Worm (Caenorhabditis elegans) whole organism, L1 larva: ENCODE measurements around the gene nep-12.
A peak's percentile ranks its signal among the peaks of the same experiment; 100 is the strongest.

Experiments
- C04F5.9 ChIP-seq: sonication (generic microtip); optimal IDR thresholded peaks from 2 replicates; lab custom pipeline; 2016; ENCODE audit warnings: missing genetic modification characterization, missing compliant biosample characterization
- C16A3.4 ChIP-seq: fragments of 150-350 bp; optimal IDR thresholded peaks from 2 replicates; lab custom pipeline; 2014; ENCODE audit warnings: missing biosample characterization, missing genetic modification characterization
- C34B4.2 ChIP-seq: sonication (generic microtip); optimal IDR thresholded peaks from 2 replicates; lab custom pipeline; 2017; ENCODE audit warnings: mild to moderate bottlenecking, missing genetic modification characterization, missing compliant biosample characterization
- F16B12.6 ChIP-seq: fragments of 150-350 bp; optimal IDR thresholded peaks from 2 replicates; lab custom pipeline; 2014; ENCODE audit warnings: missing biosample characterization, missing genetic modification characterization
- Y116A8C.19 ChIP-seq: sonication (generic microtip); optimal IDR thresholded peaks from 2 replicates; lab custom pipeline; 2016; ENCODE audit warnings: missing compliant biosample characterization, missing genetic modification characterization, borderline replicate concordance
- alr-1 ChIP-seq: fragments of 200-800 bp; sonication (Bioruptor generic); optimal IDR thresholded peaks from 2 replicates; lab custom pipeline; 2018; ENCODE audit warnings: borderline replicate concordance, mild to moderate bottlenecking, missing genetic modification characterization, missing compliant biosample characterization
- ama-1 ChIP-seq: fragments of 150-350 bp; optimal IDR thresholded peaks from 2 replicates; lab custom pipeline; 2014
- ceh-63 ChIP-seq: fragments of 200-800 bp; sonication (Bioruptor generic); optimal IDR thresholded peaks from 2 replicates; lab custom pipeline; 2018; ENCODE audit warnings: mild to moderate bottlenecking, missing genetic modification characterization, missing compliant biosample characterization
- ceh-8 ChIP-seq: fragments of 200-800 bp; sonication (Bioruptor generic); optimal IDR thresholded peaks from 2 replicates; lab custom pipeline; 2018; ENCODE audit warnings: mild to moderate bottlenecking, missing genetic modification characterization, moderate library complexity, missing compliant biosample characterization
- ceh-90 ChIP-seq: sonication (generic microtip); optimal IDR thresholded peaks from 2 replicates; lab custom pipeline; 2016; ENCODE audit warnings: missing genetic modification characterization, missing compliant biosample characterization
- ces-1 ChIP-seq: fragments of 150-350 bp; optimal IDR thresholded peaks from 2 replicates; lab custom pipeline; 2014; ENCODE audit warnings: missing biosample characterization, missing genetic modification reagents, missing genetic modification characterization
- dsc-1 ChIP-seq: sonication (generic microtip); optimal IDR thresholded peaks from 2 replicates; lab custom pipeline; 2016; ENCODE audit warnings: mild to moderate bottlenecking, missing genetic modification characterization, missing compliant biosample characterization
- efl-1 ChIP-seq, 4 experiments: fragments of 150-350 bp; optimal IDR thresholded peaks in 3 of 4; peaks in 1 of 4; 1 replicate in 1 of 4; 2 replicates in 3 of 4; lab custom pipeline; 2014; ENCODE audit warnings: missing biosample characterization in 2 of 4, missing genetic modification characterization in 2 of 4, missing genetic modification reagents in 2 of 4
- egl-13 ChIP-seq: sonication (generic microtip); optimal IDR thresholded peaks from 2 replicates; lab custom pipeline; 2016; ENCODE audit warnings: missing genotype, missing genetic modification reagents, missing genetic modification characterization, missing compliant biosample characterization
- egl-27 ChIP-seq, 2 experiments: fragments of 150-350 bp in 1 of 2; sonication (generic microtip); optimal IDR thresholded peaks; 3 replicates each; lab custom pipeline; 2017 to 2018; ENCODE audit warnings: missing biosample characterization in 2 of 2, missing genetic modification characterization in 2 of 2, missing genetic modification reagents in 2 of 2
- elt-3 ChIP-seq, 6 experiments: fragments of 150-350 bp in 1 of 6; sonication (generic microtip); optimal IDR thresholded peaks; 2 replicates each; lab custom pipeline; 2017 to 2018; ENCODE audit warnings: missing biosample characterization in 6 of 6, missing genetic modification characterization in 6 of 6, inconsistent platforms in 1 of 6
- ets-5 ChIP-seq: fragments of 200-800 bp; sonication (Bioruptor generic); IDR thresholded peaks from 2 replicates; pipeline ENCODE4 v1.3.6; 2022; ENCODE audit warnings: missing genetic modification characterization, missing compliant biosample characterization
- fkh-8 ChIP-seq: sonication (generic microtip); optimal IDR thresholded peaks from 2 replicates; lab custom pipeline; 2016; ENCODE audit warnings: mild to moderate bottlenecking, missing genetic modification characterization, missing compliant biosample characterization
- fos-1 ChIP-seq: fragments of 150-350 bp; optimal IDR thresholded peaks from 2 replicates; lab custom pipeline; 2014; ENCODE audit warnings: missing biosample characterization, missing genetic modification characterization
- grh-1 ChIP-seq: fragments of 200-800 bp; sonication (Bioruptor generic); IDR thresholded peaks from 2 replicates; pipeline ENCODE4 v1.3.6; 2022; ENCODE audit warnings: missing genetic modification reagents, missing genetic modification characterization, missing compliant biosample characterization
- hlh-4 ChIP-seq: sonication (generic microtip); optimal IDR thresholded peaks from 2 replicates; lab custom pipeline; 2016; ENCODE audit warnings: mild to moderate bottlenecking, missing genetic modification characterization, missing compliant biosample characterization
- irx-1 ChIP-seq: sonication (generic microtip); optimal IDR thresholded peaks from 2 replicates; lab custom pipeline; 2016; ENCODE audit warnings: missing genetic modification characterization, missing compliant biosample characterization
- lin-14 ChIP-seq: fragments of 200-800 bp; sonication (Bioruptor generic); optimal IDR thresholded peaks from 2 replicates; lab custom pipeline; 2018; ENCODE audit warnings: mild to moderate bottlenecking, missing genetic modification characterization, moderate library complexity, missing compliant biosample characterization
- lin-35 ChIP-seq, 2 experiments: fragments of 150-350 bp; optimal IDR thresholded peaks; 2 replicates each; lab custom pipeline; 2014; ENCODE audit warnings: missing biosample characterization in 2 of 2, missing genetic modification characterization in 2 of 2, missing genetic modification reagents in 2 of 2
- lin-39 ChIP-seq: fragments of 150-350 bp; optimal IDR thresholded peaks from 2 replicates; lab custom pipeline; 2014; ENCODE audit warnings: missing biosample characterization, missing genetic modification reagents, missing genetic modification characterization
- lir-3 ChIP-seq: sonication (generic microtip); optimal IDR thresholded peaks from 2 replicates; lab custom pipeline; 2016; ENCODE audit warnings: mild to moderate bottlenecking, missing genetic modification characterization, moderate library complexity, missing compliant biosample characterization; ENCODE audit not compliant: poor library complexity
- lsy-2 ChIP-seq, 2 experiments: fragments of 150-350 bp; optimal IDR thresholded peaks; 2 replicates each; lab custom pipeline; 2014; ENCODE audit warnings: missing biosample characterization in 2 of 2, missing genetic modification characterization in 2 of 2
- mdl-1 ChIP-seq, 2 experiments: fragments of 150-350 bp; optimal IDR thresholded peaks; 2 replicates each; lab custom pipeline; 2014 to 2017; ENCODE audit warnings: missing biosample characterization in 2 of 2, missing genetic modification characterization in 2 of 2, inconsistent platforms in 1 of 2
- mep-1 ChIP-seq: fragments of 150-350 bp; optimal IDR thresholded peaks from 2 replicates; lab custom pipeline; 2014; ENCODE audit warnings: missing biosample characterization, missing genetic modification characterization
- nhr-12 ChIP-seq: sonication (generic microtip); optimal IDR thresholded peaks from 2 replicates; lab custom pipeline; 2017; ENCODE audit warnings: missing biosample characterization, missing genetic modification characterization
- nhr-19 ChIP-seq: fragments of 200-800 bp; sonication (Bioruptor generic); conservative IDR thresholded peaks from 2 replicates; pipeline ENCODE4 v1.3.6; 2022; ENCODE audit warnings: missing genetic modification characterization, missing compliant biosample characterization
- nhr-20 ChIP-seq: sonication (generic microtip); optimal IDR thresholded peaks from 2 replicates; lab custom pipeline; 2016; ENCODE audit warnings: mild to moderate bottlenecking, missing genetic modification characterization, missing compliant biosample characterization
- nhr-47 ChIP-seq: sonication (generic microtip); optimal IDR thresholded peaks from 2 replicates; lab custom pipeline; 2016; ENCODE audit warnings: mild to moderate bottlenecking, missing genetic modification characterization, moderate library complexity, missing compliant biosample characterization
- nhr-71 ChIP-seq: sonication (generic microtip); optimal IDR thresholded peaks from 2 replicates; lab custom pipeline; 2016; ENCODE audit warnings: mild to moderate bottlenecking, missing genetic modification characterization, moderate library complexity, missing compliant biosample characterization
- nhr-76 ChIP-seq: sonication (generic microtip); optimal IDR thresholded peaks from 2 replicates; lab custom pipeline; 2017; ENCODE audit warnings: missing biosample characterization, missing genetic modification characterization
- nhr-84 ChIP-seq: sonication (generic microtip); optimal IDR thresholded peaks from 2 replicates; lab custom pipeline; 2017; ENCODE audit warnings: missing biosample characterization, missing genetic modification characterization
- nhr-85 ChIP-seq: sonication (generic microtip); peaks from one replicate; lab custom pipeline; 2016; ENCODE audit warnings: missing genetic modification characterization, inconsistent platforms, missing compliant biosample characterization
- pqm-1 ChIP-seq: sonication (generic microtip); optimal IDR thresholded peaks from 3 replicates; lab custom pipeline; 2017; ENCODE audit warnings: missing biosample characterization, missing genetic modification characterization
- rnt-1 ChIP-seq: sonication (generic microtip); optimal IDR thresholded peaks from 2 replicates; lab custom pipeline; 2016; ENCODE audit warnings: mild to moderate bottlenecking, missing genetic modification characterization, moderate library complexity, missing compliant biosample characterization
- snu-23 ChIP-seq: sonication (generic microtip); optimal IDR thresholded peaks from 2 replicates; lab custom pipeline; 2016; ENCODE audit warnings: missing genetic modification characterization, missing compliant biosample characterization
- sox-4 ChIP-seq: sonication (generic microtip); optimal IDR thresholded peaks from 2 replicates; lab custom pipeline; 2016; ENCODE audit warnings: missing genetic modification characterization, missing compliant biosample characterization
- sptf-1 ChIP-seq: fragments of 150-350 bp; optimal IDR thresholded peaks from 2 replicates; lab custom pipeline; 2014; ENCODE audit warnings: missing biosample characterization, missing genetic modification characterization
- tbx-2 ChIP-seq: sonication (generic microtip); optimal IDR thresholded peaks from 2 replicates; lab custom pipeline; 2016; ENCODE audit warnings: missing genetic modification characterization, missing compliant biosample characterization
- tlp-1 ChIP-seq: fragments of 150-350 bp; optimal IDR thresholded peaks from 2 replicates; lab custom pipeline; 2014; ENCODE audit warnings: missing biosample characterization, missing genetic modification characterization
- unc-130 ChIP-seq: fragments of 150-350 bp; optimal IDR thresholded peaks from 2 replicates; lab custom pipeline; 2017; ENCODE audit warnings: missing biosample characterization, missing genetic modification characterization, inconsistent platforms
- unc-30 ChIP-seq: sonication (generic microtip); optimal IDR thresholded peaks from 2 replicates; lab custom pipeline; 2017; ENCODE audit warnings: missing biosample characterization, missing genetic modification characterization
- unc-62 ChIP-seq: fragments of 150-350 bp; optimal IDR thresholded peaks from 2 replicates; lab custom pipeline; 2014; ENCODE audit warnings: missing biosample characterization, missing genetic modification reagents, missing genetic modification characterization
- unc-98 ChIP-seq: fragments of 200-800 bp; sonication (Bioruptor generic); IDR thresholded peaks from 2 replicates; pipeline ENCODE4 v1.3.6; 2022; ENCODE audit warnings: missing genetic modification characterization, missing compliant biosample characterization
- xbp-1 ChIP-seq: sonication (generic microtip); optimal IDR thresholded peaks from 2 replicates; lab custom pipeline; 2016; ENCODE audit warnings: missing genetic modification characterization, missing compliant biosample characterization
- ztf-11 ChIP-seq, 2 experiments: sonication (generic microtip); optimal IDR thresholded peaks; 2 replicates each; lab custom pipeline; 2016 to 2017; ENCODE audit warnings: missing genetic modification characterization in 2 of 2, missing biosample characterization in 1 of 2, missing compliant biosample characterization in 1 of 2
- ztf-4 ChIP-seq: fragments of 150-350 bp; optimal IDR thresholded peaks from 2 replicates; lab custom pipeline; 2014; ENCODE audit warnings: missing biosample characterization, missing genetic modification characterization

Gene nep-12

ce11 chrII:4748374-4748773 is 36.0 kb downstream of the nep-12 start:
- TF ChIP-seq tlp-1 (tag; lab: Kevin White, UChicago): no peak
- peak; percentile 56 for TF ChIP-seq nhr-71 (tag; lab: Kevin White, UChicago)
- TF ChIP-seq egl-27 (tag; optimal IDR thresholded peaks at IDR 0.05; lab: Kevin White, UChicago): no peak
- no peak for TF ChIP-seq ztf-11 (tag; optimal IDR thresholded peaks at IDR 0.05; lab: Kevin White, UChicago)
- TF ChIP-seq xbp-1 (tag; lab: Kevin White, UChicago): no peak
- no peak for TF ChIP-seq F16B12.6 (tag; lab: Kevin White, UChicago)
- no peak for TF ChIP-seq unc-30 (tag; lab: Kevin White, UChicago)
- no peak for TF ChIP-seq egl-13 (tag; lab: Kevin White, UChicago)
- no peak for TF ChIP-seq fos-1 (tag; lab: Kevin White, UChicago)
- no peak for TF ChIP-seq ceh-63 (GFP tag; lab: Kevin White, UChicago)
- TF ChIP-seq fkh-8 (tag; lab: Kevin White, UChicago): no peak
- TF ChIP-seq rnt-1 (tag; lab: Kevin White, UChicago): no peak
- TF ChIP-seq efl-1 (optimal IDR thresholded peaks at IDR 0.05; lab: Kevin White, UChicago): no peak
- peak in 1 of 2 experiments; percentile 93 for TF ChIP-seq efl-1 (GFP tag; optimal IDR thresholded peaks at IDR 0.05 in 1 of 2; lab: Kevin White, UChicago)
- no peak for TF ChIP-seq ama-1
- TF ChIP-seq lin-14: peak; percentile 5
- no peak for TF ChIP-seq lsy-2 (tag; optimal IDR thresholded peaks at IDR 0.05; lab: Kevin White, UChicago)
- peak in 1 of 2 experiments; percentile 14 for TF ChIP-seq lin-35 (GFP tag; optimal IDR thresholded peaks at IDR 0.05; lab: Kevin White, UChicago)
- peak; percentile 87 for TF ChIP-seq nhr-85
- no peak for TF ChIP-seq nhr-47 (tag; lab: Kevin White, UChicago)
- no peak for TF ChIP-seq ceh-8 (GFP tag; lab: Kevin White, UChicago)
- no peak for TF ChIP-seq lir-3 (tag; lab: Kevin White, UChicago)
- TF ChIP-seq C34B4.2 (tag; lab: Kevin White, UChicago): no peak
- no peak for TF ChIP-seq nhr-12 (tag; lab: Kevin White, UChicago)
- no peak for TF ChIP-seq ceh-90 (tag; lab: Kevin White, UChicago)
- TF ChIP-seq dsc-1: no peak
- TF ChIP-seq nhr-76 (tag; lab: Kevin White, UChicago): no peak
- no peak for TF ChIP-seq unc-98 (GFP tag; lab: Robert Waterston, UW)
- no peak for TF ChIP-seq pqm-1 (tag; lab: Kevin White, UChicago)
- TF ChIP-seq C16A3.4 (tag; lab: Kevin White, UChicago): no peak
- no peak for TF ChIP-seq unc-62 (GFP tag; lab: Kevin White, UChicago)
- peak; percentile 41 for TF ChIP-seq nhr-19
- TF ChIP-seq hlh-4 (tag; lab: Kevin White, UChicago): no peak
- no peak for TF ChIP-seq ets-5
- TF ChIP-seq snu-23 (GFP tag; lab: Kevin White, UChicago): peak; percentile 6
- no peak for TF ChIP-seq lin-39 (tag; lab: Kevin White, UChicago)
- no peak for TF ChIP-seq alr-1
- no peak for TF ChIP-seq ces-1 (GFP tag; lab: Kevin White, UChicago)
- no peak for TF ChIP-seq C04F5.9 (tag; lab: Kevin White, UChicago)
- peak in 3 of 6 experiments; percentile 27 to 65 (median 46) for TF ChIP-seq elt-3 (tag; optimal IDR thresholded peaks at IDR 0.05; lab: Kevin White, UChicago)
- TF ChIP-seq sox-4 (tag; lab: Kevin White, UChicago): no peak
- TF ChIP-seq irx-1 (tag; lab: Kevin White, UChicago): no peak
- no peak for TF ChIP-seq sptf-1 (tag; lab: Kevin White, UChicago)
- TF ChIP-seq nhr-84 (tag; lab: Kevin White, UChicago): no peak
- peak; percentile 31 for TF ChIP-seq tbx-2
- TF ChIP-seq ztf-4: no peak
- no peak for TF ChIP-seq Y116A8C.19 (tag; lab: Kevin White, UChicago)
- TF ChIP-seq unc-130: peak; percentile 3
- TF ChIP-seq mdl-1 (tag; optimal IDR thresholded peaks at IDR 0.05; lab: Kevin White, UChicago): peak in 1 of 2 experiments; percentile 48
- peak; percentile 1 for TF ChIP-seq mep-1 (tag; lab: Kevin White, UChicago)
- TF ChIP-seq nhr-20 (tag; lab: Kevin White, UChicago): peak; percentile 61
- TF ChIP-seq grh-1 (GFP tag; lab: Robert Waterston, UW): no peak
